Worm (Caenorhabditis elegans): ENCODE results near the gene Y46B2A.3.

DNA sequence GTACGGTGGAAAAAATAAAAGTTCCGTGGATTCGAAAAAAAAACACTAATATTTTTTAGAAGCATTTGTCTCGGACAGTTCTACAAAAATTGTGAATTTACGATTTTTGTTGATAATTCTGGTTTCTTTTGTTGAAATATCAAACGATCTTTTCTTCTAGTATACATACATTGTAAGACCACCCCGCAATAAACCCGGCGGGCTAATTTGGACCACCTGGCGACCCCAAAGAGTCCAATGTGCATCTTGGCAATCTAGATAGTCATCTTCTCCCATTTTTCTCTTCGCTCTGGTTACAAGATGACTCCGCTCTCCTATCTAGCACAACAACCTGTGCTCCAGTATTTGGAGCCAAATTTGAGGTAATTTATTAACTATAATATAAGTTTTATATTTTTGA is 49.1 kb upstream of the Y46B2A.3 start, which contains the start of gene fbxc-29:
- no peak for TF ChIP-seq scrt-1 (GFP tag; IDR thresholded peaks at IDR 0.05)
- TF ChIP-seq ama-1 (optimal IDR thresholded peaks at IDR 0.05): no peak
- no peak for TF ChIP-seq flt-1 (GFP tag; IDR thresholded peaks at IDR 0.05)
- TF ChIP-seq pes-1 (GFP tag; IDR thresholded peaks at IDR 0.05): no peak
- TF ChIP-seq hmbx-1 (tag; optimal IDR thresholded peaks at IDR 0.05): no peak
- TF ChIP-seq ceh-36 (tag; optimal IDR thresholded peaks at IDR 0.05): no peak
- TF ChIP-seq sea-1 (GFP tag; conservative IDR thresholded peaks at IDR 0.05): no peak
- TF ChIP-seq tbx-11 (GFP tag; IDR thresholded peaks at IDR 0.05): no peak
- TF ChIP-seq aly-1 (tag; optimal IDR thresholded peaks at IDR 0.05): no peak
- no peak for TF ChIP-seq F13C5.2 (tag; optimal IDR thresholded peaks at IDR 0.05)
- TF ChIP-seq hnd-1 (tag; optimal IDR thresholded peaks at IDR 0.05): no peak
